Worm (Caenorhabditis elegans) whole organism, mixed stage, embryonic: ENCODE data around the gene ZK177.12.
A peak's percentile ranks its signal among the peaks of the same experiment; 100 is the strongest.

Experiments
- bed-3 ChIP-seq: fragments of 200-800 bp; sonication (Bioruptor generic); optimal IDR thresholded peaks from 3 replicates; lab custom pipeline; 2018; ENCODE audit warnings: mild to moderate bottlenecking, missing genetic modification characterization, moderate library complexity, missing compliant biosample characterization
- blmp-1 ChIP-seq: fragments of 150-350 bp; optimal IDR thresholded peaks from 2 replicates; lab custom pipeline; 2014; ENCODE audit warnings: missing biosample characterization, missing genetic modification characterization
- drap-1 ChIP-seq: fragments of 200-800 bp; sonication (Bioruptor generic); optimal IDR thresholded peaks from 3 replicates; lab custom pipeline; 2018; ENCODE audit warnings: mild to moderate bottlenecking, missing genetic modification characterization, missing compliant biosample characterization
- lin-13 ChIP-seq: fragments of 150-350 bp; optimal IDR thresholded peaks from 2 replicates; lab custom pipeline; 2014; ENCODE audit warnings: missing biosample characterization, missing genetic modification characterization
- mab-5 ChIP-seq: fragments of 150-350 bp; optimal IDR thresholded peaks from 2 replicates; lab custom pipeline; 2014; ENCODE audit warnings: missing biosample characterization, missing genetic modification characterization
- nhr-12 ChIP-seq: fragments of 150-350 bp; optimal IDR thresholded peaks from 2 replicates; lab custom pipeline; 2014; ENCODE audit warnings: missing biosample characterization, missing genetic modification characterization
- nhr-237 ChIP-seq: fragments of 150-350 bp; optimal IDR thresholded peaks from 2 replicates; lab custom pipeline; 2014; ENCODE audit warnings: missing biosample characterization, missing genetic modification characterization
- unc-62 ChIP-seq: fragments of 150-350 bp; optimal IDR thresholded peaks from 2 replicates; lab custom pipeline; 2014; ENCODE audit warnings: missing biosample characterization, missing genetic modification reagents, missing genetic modification characterization
- zip-8 ChIP-seq: fragments of 150-350 bp; optimal IDR thresholded peaks from 2 replicates; lab custom pipeline; 2014; ENCODE audit warnings: missing biosample characterization, missing genetic modification characterization

- TF ChIP-seq zip-8 (tag; lab: Kevin White, UChicago) (no peak), blmp-1 (tag; lab: Kevin White, UChicago) (peak; percentile 3), lin-13 (tag; lab: Kevin White, UChicago) (no peak), mab-5 (tag; lab: Kevin White, UChicago) (no peak), nhr-12 (tag; lab: Kevin White, UChicago) (no peak), nhr-237 (tag; lab: Kevin White, UChicago) (no peak), unc-62 (GFP tag; lab: Kevin White, UChicago) (no peak), bed-3 (GFP tag; lab: Kevin White, UChicago) (no peak), drap-1 (no peak)
Measured at ce11 chrII:5505820-5506287, 15.7 kb upstream of the ZK177.12 start, which contains the start of gene npp-24.
